Worm (Caenorhabditis elegans): Measurements from ENCODE around the gene pid-5.

ce11 chrV:4194587-4195211, 19.0 kb downstream of the pid-5 start, which contains the start of gene Y45G5AM.9:
- TF ChIP-seq F13C5.2 (tag; optimal IDR thresholded peaks at IDR 0.05), result peak; percentile 65
- TF ChIP-seq ama-1 (optimal IDR thresholded peaks at IDR 0.05), result no peak
- TF ChIP-seq tbx-37 (GFP tag; conservative IDR thresholded peaks at IDR 0.05), result 0 out of 2 replicates have a peak, but pooled peaks have one; percentile 20
- TF ChIP-seq ceh-36 (tag; optimal IDR thresholded peaks at IDR 0.05), result peak; percentile 0
- TF ChIP-seq scrt-1 (GFP tag; IDR thresholded peaks at IDR 0.05), result no peak
- TF ChIP-seq flt-1 (GFP tag; IDR thresholded peaks at IDR 0.05), result peak; percentile 56; the same call in 1 of the 2 replicates
